Worm (Caenorhabditis elegans) whole organism, L2 larva: ENCODE measurements around the gene F31F4.17.

ENCODE experiments used
- R02D3.7 ChIP-seq: fragments of 150-350 bp; optimal IDR thresholded peaks from 2 replicates; lab custom pipeline; 2014; ENCODE audit warnings: missing biosample characterization, missing genetic modification characterization
- ceh-16 ChIP-seq: fragments of 150-350 bp; optimal IDR thresholded peaks from 2 replicates; lab custom pipeline; 2014; ENCODE audit warnings: missing biosample characterization, missing genetic modification characterization
- lin-11 ChIP-seq: fragments of 150-350 bp; sonication (generic microtip); optimal IDR thresholded peaks from 2 replicates; lab custom pipeline; 2014; ENCODE audit warnings: missing biosample characterization, missing genetic modification characterization, inconsistent platforms, mixed read lengths
- lsy-2 ChIP-seq, 2 experiments: fragments of 150-350 bp in 1 of 2; sonication (generic microtip) in 1 of 2; optimal IDR thresholded peaks; 2 replicates each; lab custom pipeline; 2014 to 2017; ENCODE audit warnings: missing biosample characterization in 2 of 2, missing genetic modification characterization in 2 of 2
- nhr-11 ChIP-seq: fragments of 150-350 bp; optimal IDR thresholded peaks from 2 replicates; lab custom pipeline; 2014; ENCODE audit warnings: missing biosample characterization, missing genetic modification characterization
- nhr-12 ChIP-seq: fragments of 150-350 bp; optimal IDR thresholded peaks from 2 replicates; lab custom pipeline; 2014; ENCODE audit warnings: missing biosample characterization, missing genetic modification characterization
- nhr-237 ChIP-seq: fragments of 150-350 bp; optimal IDR thresholded peaks from 2 replicates; lab custom pipeline; 2014; ENCODE audit warnings: missing biosample characterization, missing genetic modification characterization
- nhr-77 ChIP-seq: fragments of 150-350 bp; optimal IDR thresholded peaks from 2 replicates; lab custom pipeline; 2014; ENCODE audit warnings: missing biosample characterization, missing genetic modification characterization
- sma-3 ChIP-seq: sonication (generic microtip); optimal IDR thresholded peaks from 2 replicates; lab custom pipeline; 2016; ENCODE audit warnings: missing genetic modification reagents, missing genetic modification characterization, missing compliant biosample characterization
- snpc-4 ChIP-seq: fragments of 150-350 bp; optimal IDR thresholded peaks from 2 replicates; lab custom pipeline; 2014; ENCODE audit warnings: missing biosample characterization, missing genetic modification characterization
- unc-39 ChIP-seq: fragments of 150-350 bp; optimal IDR thresholded peaks from 2 replicates; lab custom pipeline; 2014; ENCODE audit warnings: missing biosample characterization, missing genetic modification characterization
- unc-55 ChIP-seq: fragments of 150-350 bp; sonication (generic microtip); optimal IDR thresholded peaks from 3 replicates; lab custom pipeline; 2014; ENCODE audit warnings: missing biosample characterization, missing genetic modification reagents, missing genetic modification characterization

DNA sequence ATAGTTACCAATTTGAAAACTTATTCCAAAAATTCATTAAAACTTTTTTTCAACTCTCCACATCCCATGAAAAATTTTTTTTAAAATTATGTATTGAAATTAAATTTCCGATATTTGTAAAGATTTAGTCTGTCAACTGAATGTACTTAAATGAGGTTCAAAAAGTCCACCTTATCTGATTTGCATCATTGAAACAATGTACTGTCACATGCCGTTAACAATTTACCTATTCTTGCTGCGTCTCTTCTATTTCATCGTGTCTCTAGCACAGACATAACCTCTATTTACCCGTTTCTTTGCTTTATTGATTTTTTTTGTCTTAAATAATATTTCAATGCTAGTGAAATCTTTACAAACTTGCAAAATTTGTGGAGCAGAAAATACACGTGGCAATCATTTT lies 49.9 kb downstream of the F31F4.17 start, which contains the start of gene nhr-90:
- TF ChIP-seq lsy-2 (tag; optimal IDR thresholded peaks at IDR 0.05; lab: Kevin White, UChicago) = no peak
- no peak for TF ChIP-seq ceh-16 (tag; lab: Kevin White, UChicago)
- TF ChIP-seq unc-39 (tag; lab: Kevin White, UChicago) = no peak
- TF ChIP-seq nhr-77 = no peak
- no peak for TF ChIP-seq lin-11 (tag; lab: Kevin White, UChicago)
- no peak for TF ChIP-seq nhr-237 (tag; lab: Kevin White, UChicago)
- no peak for TF ChIP-seq sma-3 (GFP tag; lab: Kevin White, UChicago)
- no peak for TF ChIP-seq snpc-4
- no peak for TF ChIP-seq nhr-11
- no peak for TF ChIP-seq R02D3.7 (tag; lab: Kevin White, UChicago)
- no peak for TF ChIP-seq unc-55 (GFP tag; lab: Kevin White, UChicago)
- TF ChIP-seq nhr-12 (tag; lab: Kevin White, UChicago) = no peak
